Worm (Caenorhabditis elegans): Measurements from ENCODE around the gene Y39B6A.42.

Gene Y39B6A.42

ce11 chrV:18993017-18993416, 23.6 kb upstream of the Y39B6A.42 start:
- TF ChIP-seq klf-2 (GFP tag; conservative IDR thresholded peaks at IDR 0.05): no peak
- TF ChIP-seq flt-1 (GFP tag; IDR thresholded peaks at IDR 0.05): no peak
- no peak for TF ChIP-seq ref-1 (GFP tag; conservative IDR thresholded peaks at IDR 0.05)
- TF ChIP-seq ztf-29 (GFP tag; IDR thresholded peaks at IDR 0.05): no peak
- no peak for TF ChIP-seq tab-1 (GFP tag; IDR thresholded peaks at IDR 0.05)
- no peak for TF ChIP-seq ztf-23 (GFP tag; IDR thresholded peaks at IDR 0.05)
- no peak for TF ChIP-seq T22C8.4 (GFP tag; IDR thresholded peaks at IDR 0.05)
- no peak for TF ChIP-seq cog-1 (tag; optimal IDR thresholded peaks at IDR 0.05)
- TF ChIP-seq med-1 (GFP tag; optimal IDR thresholded peaks at IDR 0.05; ENCODE audit: insufficient read depth): no peak

DNA sequence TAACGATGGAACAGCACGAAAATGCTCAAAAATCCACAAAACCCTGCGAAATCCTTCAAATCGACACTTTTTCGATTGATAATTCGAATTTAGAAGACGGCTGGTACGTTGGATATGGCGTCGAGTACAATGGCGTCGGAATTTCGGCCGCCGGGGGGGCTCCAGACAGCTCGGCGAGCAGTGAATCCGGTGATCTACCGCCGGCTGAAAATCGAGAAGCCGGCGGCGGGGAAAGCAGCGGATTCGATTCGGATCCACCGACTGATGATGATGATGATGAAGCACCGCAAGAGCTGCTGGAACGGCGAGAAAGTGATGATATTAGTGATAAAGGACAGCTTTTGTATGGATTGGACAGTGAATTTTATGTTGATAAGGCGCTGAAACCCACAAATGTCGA, 21.5 kb upstream of the Y39B6A.42 start:
- no peak for TF ChIP-seq cog-1 (tag; optimal IDR thresholded peaks at IDR 0.05)
- no peak for TF ChIP-seq med-1 (GFP tag; optimal IDR thresholded peaks at IDR 0.05; ENCODE audit: insufficient read depth)
- TF ChIP-seq T22C8.4 (GFP tag; IDR thresholded peaks at IDR 0.05): no peak
- no peak for TF ChIP-seq tab-1 (GFP tag; IDR thresholded peaks at IDR 0.05)
- no peak for TF ChIP-seq ztf-29 (GFP tag; IDR thresholded peaks at IDR 0.05)
- TF ChIP-seq klf-2 (GFP tag; conservative IDR thresholded peaks at IDR 0.05): no peak
- TF ChIP-seq ztf-23 (GFP tag; IDR thresholded peaks at IDR 0.05): no peak
- no peak for TF ChIP-seq ref-1 (GFP tag; conservative IDR thresholded peaks at IDR 0.05)
- TF ChIP-seq flt-1 (GFP tag; IDR thresholded peaks at IDR 0.05): no peak

DNA sequence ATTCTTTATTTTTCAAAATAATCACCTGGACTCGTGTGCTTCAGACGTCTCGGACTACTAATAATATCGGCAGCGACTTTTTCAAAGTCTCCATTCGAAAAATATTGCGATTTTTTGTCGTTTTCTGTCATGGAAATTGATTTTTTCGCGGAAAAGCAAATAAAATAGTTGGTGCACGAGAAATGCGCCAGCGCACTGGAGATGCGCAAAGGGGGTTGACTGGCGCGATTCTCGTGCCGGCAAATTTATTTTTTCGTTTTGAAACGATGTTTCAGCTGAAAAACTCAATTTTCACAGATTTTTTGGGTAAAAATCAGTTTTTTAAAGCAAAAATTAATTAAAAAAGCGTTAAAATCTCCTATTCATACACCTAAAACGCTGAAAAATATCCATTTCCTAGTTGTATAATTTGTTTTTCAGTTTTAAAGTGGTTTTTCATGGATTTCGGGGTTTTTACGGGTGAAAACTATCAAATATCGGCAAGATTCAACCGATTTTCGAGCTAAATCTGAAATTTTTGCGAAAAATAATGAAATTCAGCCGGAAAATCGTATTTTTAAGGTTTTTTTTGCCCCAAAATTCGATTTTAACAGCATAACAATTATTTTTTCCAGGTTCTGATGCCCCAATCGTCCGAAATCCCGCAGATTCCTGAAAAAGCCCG, 20.9 kb upstream of the Y39B6A.42 start, which contains the start of the genes reps-1 and Y39B6A.37:
Gene reps-1 (minus strand): TSS at position 263 of the 664 bp plus-strand sequence.
Gene Y39B6A.37 (plus strand): TSS at position 614 of the 664 bp plus-strand sequence.
- TF ChIP-seq cog-1 (tag; optimal IDR thresholded peaks at IDR 0.05) (no peak), tab-1 (GFP tag; IDR thresholded peaks at IDR 0.05) (no peak), flt-1 (GFP tag; IDR thresholded peaks at IDR 0.05) (no peak), klf-2 (GFP tag; conservative IDR thresholded peaks at IDR 0.05) (no peak), ztf-23 (GFP tag; IDR thresholded peaks at IDR 0.05) (no peak), med-1 (GFP tag; optimal IDR thresholded peaks at IDR 0.05; ENCODE audit: insufficient read depth) (no peak), ztf-29 (GFP tag; IDR thresholded peaks at IDR 0.05) (no peak), T22C8.4 (GFP tag; IDR thresholded peaks at IDR 0.05) (no peak), ref-1 (GFP tag; conservative IDR thresholded peaks at IDR 0.05) (no peak)

ce11 chrV:18986103-18986502, 16.7 kb upstream of the Y39B6A.42 start:
- TF ChIP-seq tab-1 (GFP tag; IDR thresholded peaks at IDR 0.05) (no peak), med-1 (GFP tag; optimal IDR thresholded peaks at IDR 0.05; ENCODE audit: insufficient read depth) (no peak), flt-1 (GFP tag; IDR thresholded peaks at IDR 0.05) (no peak), ztf-23 (GFP tag; IDR thresholded peaks at IDR 0.05) (no peak), ztf-29 (GFP tag; IDR thresholded peaks at IDR 0.05) (no peak), T22C8.4 (GFP tag; IDR thresholded peaks at IDR 0.05) (peak; percentile 75), cog-1 (tag; optimal IDR thresholded peaks at IDR 0.05) (no peak)

ce11 chrV:18984656-18985055, 15.2 kb upstream of the Y39B6A.42 start:
- TF ChIP-seq T22C8.4 (GFP tag; IDR thresholded peaks at IDR 0.05): peak; percentile 19

DNA sequence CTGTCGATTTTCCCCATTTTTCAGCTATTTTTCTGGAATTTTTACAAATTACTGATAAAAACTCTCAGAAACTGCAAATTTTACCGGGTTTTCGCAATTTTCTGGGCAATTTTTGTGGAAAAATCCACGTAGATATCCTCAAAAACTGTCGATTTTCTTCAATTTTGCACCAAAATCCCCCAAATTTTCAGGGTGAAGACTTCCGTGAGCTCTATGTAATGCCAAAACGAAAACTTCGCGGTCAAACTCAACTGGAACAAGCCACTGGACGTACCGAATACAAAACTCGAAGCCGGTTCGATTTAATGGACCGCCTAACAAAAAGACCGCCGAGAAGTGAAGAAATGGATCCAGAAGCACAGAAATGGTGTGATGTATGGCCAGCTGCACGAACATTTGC, 12.3 kb upstream of the Y39B6A.42 start:
- TF ChIP-seq ztf-29 (GFP tag; IDR thresholded peaks at IDR 0.05) (no peak), cog-1 (tag; optimal IDR thresholded peaks at IDR 0.05) (no peak), ztf-23 (GFP tag; IDR thresholded peaks at IDR 0.05) (no peak), T22C8.4 (GFP tag; IDR thresholded peaks at IDR 0.05) (no peak), flt-1 (GFP tag; IDR thresholded peaks at IDR 0.05) (no peak), ref-1 (GFP tag; conservative IDR thresholded peaks at IDR 0.05) (no peak), klf-2 (GFP tag; conservative IDR thresholded peaks at IDR 0.05) (no peak), med-1 (GFP tag; optimal IDR thresholded peaks at IDR 0.05; ENCODE audit: insufficient read depth) (no peak), tab-1 (GFP tag; IDR thresholded peaks at IDR 0.05) (no peak)

DNA sequence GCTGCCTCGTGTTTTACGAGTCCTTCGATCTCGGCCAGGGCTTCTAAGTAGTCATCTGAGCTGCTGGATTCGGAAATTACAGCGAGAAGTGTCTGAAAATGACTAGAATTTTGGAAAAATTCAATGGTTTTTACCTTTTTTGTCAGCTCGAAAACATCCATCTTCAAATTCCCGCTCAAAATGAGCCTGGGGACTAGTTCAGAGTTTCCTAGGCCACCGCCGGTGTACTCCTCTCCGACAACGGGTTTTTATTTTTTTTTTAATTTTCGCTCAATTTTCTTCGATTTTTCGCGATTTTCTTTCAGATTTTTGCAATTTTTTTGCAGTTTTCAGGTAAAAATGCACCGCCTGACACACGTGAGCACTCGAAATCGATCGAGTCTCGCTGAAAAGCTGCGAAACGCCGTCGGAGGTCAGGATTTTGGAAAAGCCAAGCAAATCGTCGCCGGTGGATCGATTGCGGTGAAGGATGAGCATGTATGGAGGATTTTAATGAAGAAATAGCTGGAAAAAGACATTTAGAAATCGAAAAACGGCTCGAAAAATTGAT, 11.6 kb upstream of the Y39B6A.42 start, which contains the start of the genes mrps-35 and sws-1:
Gene mrps-35 (plus strand): TSS at position 327 of the 550 bp plus-strand sequence.
Gene sws-1 (minus strand): TSS at position 500 of the 550 bp plus-strand sequence.
- TF ChIP-seq ztf-23 (GFP tag; IDR thresholded peaks at IDR 0.05): 0 out of 2 replicates have a peak, but pooled peaks have one; percentile 34
- 0 out of 2 replicates have a peak, but pooled peaks have one; percentile 49 for TF ChIP-seq klf-2 (GFP tag; conservative IDR thresholded peaks at IDR 0.05)
- no peak for TF ChIP-seq med-1 (GFP tag; optimal IDR thresholded peaks at IDR 0.05; ENCODE audit: insufficient read depth)
- no peak for TF ChIP-seq ref-1 (GFP tag; conservative IDR thresholded peaks at IDR 0.05)
- TF ChIP-seq ztf-29 (GFP tag; IDR thresholded peaks at IDR 0.05): 0 out of 2 replicates have a peak, but pooled peaks have one; percentile 24
- TF ChIP-seq tab-1 (GFP tag; IDR thresholded peaks at IDR 0.05): no peak
- no peak for TF ChIP-seq cog-1 (tag; optimal IDR thresholded peaks at IDR 0.05)
- TF ChIP-seq flt-1 (GFP tag; IDR thresholded peaks at IDR 0.05): peak; percentile 57; the same call in 1 of the 2 replicates
- TF ChIP-seq T22C8.4 (GFP tag; IDR thresholded peaks at IDR 0.05): peak; percentile 30; the same call in 1 of the 2 replicates

DNA sequence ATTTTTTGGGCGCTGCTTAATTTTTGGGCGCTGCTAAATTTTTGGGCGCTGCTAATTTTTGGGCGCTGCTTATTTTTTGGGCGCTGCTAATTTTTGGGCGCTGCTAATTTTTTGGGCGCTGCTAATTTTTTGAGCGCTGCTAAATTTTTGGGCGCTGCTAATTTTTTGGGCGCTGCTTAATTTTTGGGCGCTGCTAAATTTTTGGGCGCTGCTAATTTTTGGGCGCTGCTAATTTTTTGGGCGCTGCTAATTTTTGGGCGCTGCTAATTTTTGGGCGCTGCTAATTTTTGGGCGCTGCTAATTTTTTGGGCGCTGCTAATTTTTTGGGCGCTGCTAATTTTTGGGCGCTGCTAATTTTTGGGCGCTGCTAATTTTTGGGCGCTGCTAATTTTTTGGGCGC, 10.7 kb upstream of the Y39B6A.42 start:
- TF ChIP-seq tab-1 (GFP tag; IDR thresholded peaks at IDR 0.05) (peak; percentile 60; the same call in 1 of the 2 replicates), flt-1 (GFP tag; IDR thresholded peaks at IDR 0.05) (0 out of 2 replicates have a peak, but pooled peaks have one; percentile 15)

- no peak for TF ChIP-seq klf-2 (GFP tag; conservative IDR thresholded peaks at IDR 0.05)
- TF ChIP-seq tab-1 (GFP tag; IDR thresholded peaks at IDR 0.05): no peak
- TF ChIP-seq med-1 (GFP tag; optimal IDR thresholded peaks at IDR 0.05; ENCODE audit: insufficient read depth): no peak
- no peak for TF ChIP-seq cog-1 (tag; optimal IDR thresholded peaks at IDR 0.05)
- no peak for TF ChIP-seq ztf-23 (GFP tag; IDR thresholded peaks at IDR 0.05)
- TF ChIP-seq ref-1 (GFP tag; conservative IDR thresholded peaks at IDR 0.05): no peak
- TF ChIP-seq flt-1 (GFP tag; IDR thresholded peaks at IDR 0.05): no peak
- no peak for TF ChIP-seq ztf-29 (GFP tag; IDR thresholded peaks at IDR 0.05)
- no peak for TF ChIP-seq T22C8.4 (GFP tag; IDR thresholded peaks at IDR 0.05)
These were observed 8.9 kb upstream of the Y39B6A.42 start for ce11 chrV:18978301-18978700.
